Worm (Caenorhabditis elegans): ENCODE measurements around the gene gta-1.

ce11 chrIV:10222122-10222589 is 41.7 kb downstream of the gta-1 start, which contains the start of gene C24F3.2:
- no peak for TF ChIP-seq unc-3 (GFP tag; conservative IDR thresholded peaks at IDR 0.05)
- no peak for TF ChIP-seq unc-3 (tag; optimal IDR thresholded peaks at IDR 0.05)
- TF ChIP-seq C38D4.7 (GFP tag; optimal IDR thresholded peaks at IDR 0.05), result no peak
- peak; percentile 30 for TF ChIP-seq tbx-2 (tag; optimal IDR thresholded peaks at IDR 0.05)
- no peak for TF ChIP-seq ttx-3 (tag; optimal IDR thresholded peaks at IDR 0.05)
- TF ChIP-seq lin-11 (tag; optimal IDR thresholded peaks at IDR 0.05), result no peak
- no peak for TF ChIP-seq unc-86 (tag; optimal IDR thresholded peaks at IDR 0.05)
- no peak for TF ChIP-seq ama-1 (optimal IDR thresholded peaks at IDR 0.05)
- TF ChIP-seq ceh-18 (tag; optimal IDR thresholded peaks at IDR 0.05), result peak; percentile 29
- TF ChIP-seq hlh-13 (GFP tag; optimal IDR thresholded peaks at IDR 0.05), result no peak
- no peak for TF ChIP-seq elt-4 (tag; optimal IDR thresholded peaks at IDR 0.05)
- TF ChIP-seq fkh-10 (GFP tag; optimal IDR thresholded peaks at IDR 0.05), result no peak
- TF ChIP-seq che-1 (tag; optimal IDR thresholded peaks at IDR 0.05), result no peak

Data from whole organism, late embryonic.